Worm (Caenorhabditis elegans): ENCODE results near the gene Y38H6C.4.

The Y38H6C.4 gene

DNA sequence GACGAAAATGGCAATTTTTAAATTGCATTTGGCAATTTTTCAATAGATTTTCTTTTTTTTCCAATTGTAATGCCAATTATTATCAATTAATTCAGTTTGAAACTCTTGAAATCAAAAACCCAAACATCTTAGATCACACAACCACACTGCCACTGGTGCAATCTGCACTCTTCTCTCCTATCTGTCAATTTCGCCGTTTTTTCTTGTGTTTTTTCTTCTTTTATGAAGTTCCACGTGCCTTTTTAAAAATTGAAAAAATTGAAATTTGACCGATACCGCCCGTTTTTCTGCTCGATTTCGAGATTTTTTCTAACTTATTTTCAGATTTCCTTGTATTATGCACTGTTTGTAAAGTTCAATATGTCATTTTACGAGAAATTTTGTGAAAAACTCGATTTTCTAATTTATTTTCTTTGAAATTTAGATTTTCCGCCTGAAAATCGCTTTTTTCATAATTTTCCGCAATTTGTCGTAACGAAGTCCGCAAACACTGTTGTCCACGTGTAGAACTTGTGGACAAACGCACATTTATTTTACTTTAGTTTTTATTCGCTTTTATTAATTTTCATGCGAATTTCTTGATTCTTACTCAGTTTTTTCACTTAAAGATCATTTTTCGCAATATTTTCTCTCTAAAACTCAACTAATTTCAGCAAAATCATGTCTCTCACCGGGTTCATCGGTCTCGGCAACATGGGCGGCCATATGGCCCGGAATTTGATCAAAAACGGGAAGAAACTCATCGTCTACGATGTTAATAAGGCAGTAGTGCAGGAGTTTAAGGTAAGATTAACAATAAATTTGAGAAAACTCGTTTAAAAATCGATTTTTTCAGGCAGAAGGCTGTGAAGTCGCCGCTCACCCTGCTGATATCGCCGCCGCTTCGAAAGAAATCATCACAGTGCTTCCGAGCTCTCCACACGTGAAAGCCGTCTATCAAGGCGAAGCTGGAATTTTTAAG lies 11.3 kb downstream of the Y38H6C.4 start, which contains the start of gene B0250.5 (continued):
- TF ChIP-seq unc-130 (GFP tag; optimal IDR thresholded peaks at IDR 0.05) (no peak), dpl-1 (GFP tag; optimal IDR thresholded peaks at IDR 0.05) (peak; percentile 65), mdl-1 (tag; optimal IDR thresholded peaks at IDR 0.05) (peak in 1 of 2 experiments; percentile 36), lin-29 (GFP tag; IDR thresholded peaks at IDR 0.05) (no peak), ceh-20 (GFP tag; IDR thresholded peaks at IDR 0.05) (no peak), ztf-7 (tag; optimal IDR thresholded peaks at IDR 0.05) (no peak), Y75B8A.6 (GFP tag; IDR thresholded peaks at IDR 0.05) (no peak), rbr-2 (tag; optimal IDR thresholded peaks at IDR 0.05) (no peak), ces-1 (GFP tag; optimal IDR thresholded peaks at IDR 0.05) (no peak), nhr-111 (GFP tag; optimal IDR thresholded peaks at IDR 0.05) (no peak), lin-38 (GFP tag; IDR thresholded peaks at IDR 0.05) (peak; percentile 21; the same call in 1 of the 2 replicates), nhr-25 (tag; optimal IDR thresholded peaks at IDR 0.05; ENCODE audit: borderline replicate concordance, insufficient read depth) (no peak), zfp-2 (tag; optimal IDR thresholded peaks at IDR 0.05) (no peak), dmd-8 (GFP tag; IDR thresholded peaks at IDR 0.05) (no peak), nhr-48 (tag; optimal IDR thresholded peaks at IDR 0.05) (no peak), ama-1 (optimal IDR thresholded peaks at IDR 0.05) (no peak), dve-1 (tag; optimal IDR thresholded peaks at IDR 0.05; ENCODE audit: insufficient read depth) (peak; percentile 45), unc-62 (GFP tag; optimal IDR thresholded peaks at IDR 0.05 in 1 of 2) (no peak), unc-62 (tag; optimal IDR thresholded peaks at IDR 0.05) (no peak), nhr-237 (tag; optimal IDR thresholded peaks at IDR 0.05) (no peak), set-16 (GFP tag; IDR thresholded peaks at IDR 0.05) (no peak), daf-16 (GFP tag; optimal IDR thresholded peaks at IDR 0.05) (no peak), daf-16 (tag; optimal IDR thresholded peaks at IDR 0.05) (no peak), lim-7 (GFP tag; IDR thresholded peaks at IDR 0.05) (no peak), dmd-6 (GFP tag; IDR thresholded peaks at IDR 0.05) (peak; percentile 34; the same call in 1 of the 2 replicates), arid-1 (GFP tag; conservative IDR thresholded peaks at IDR 0.05) (no peak), mdt-29 (GFP tag; IDR thresholded peaks at IDR 0.05) (no peak), ctbp-1 (GFP tag; IDR thresholded peaks at IDR 0.05) (no peak), duxl-1 (tag; optimal IDR thresholded peaks at IDR 0.05; ENCODE audit: poor library complexity) (peak; percentile 3), skn-1 (tag; optimal IDR thresholded peaks at IDR 0.05) (no peak), daf-8 (GFP tag; IDR thresholded peaks at IDR 0.05) (no peak), ZK546.5 (tag; optimal IDR thresholded peaks at IDR 0.05) (no peak), lir-3 (tag; optimal IDR thresholded peaks at IDR 0.05) (no peak), sdz-12 (GFP tag; optimal IDR thresholded peaks at IDR 0.05) (no peak)

DNA sequence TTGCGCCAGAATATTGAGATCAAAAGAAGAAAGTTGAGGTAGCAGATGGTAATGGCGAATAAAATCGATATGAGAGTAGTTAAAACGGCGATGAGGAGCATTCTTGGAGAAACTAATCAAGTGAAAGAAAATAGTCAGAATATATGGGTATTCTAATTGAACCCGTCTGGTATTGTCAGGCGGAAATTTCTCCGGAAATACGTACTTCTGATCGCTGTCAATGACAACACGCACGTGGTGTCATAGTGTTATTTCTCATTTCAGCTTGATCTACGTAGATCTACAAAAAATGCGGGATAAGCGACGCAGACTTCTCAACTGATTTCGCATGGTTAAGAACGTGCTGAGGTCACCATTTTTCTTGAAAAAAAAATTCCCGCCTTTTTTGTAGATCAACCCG lies 12.5 kb downstream of the Y38H6C.4 start, which contains the start of gene srbc-79:
TSS of gene srbc-79 (minus strand) at position 101 of the 400 bp plus-strand sequence.
- peak; percentile 16 for TF ChIP-seq aha-1 (tag)
- no peak for TF ChIP-seq rbr-2 (tag; optimal IDR thresholded peaks at IDR 0.05)
- no peak for TF ChIP-seq nhr-237 (tag; optimal IDR thresholded peaks at IDR 0.05)
- no peak for TF ChIP-seq aly-2 (tag; optimal IDR thresholded peaks at IDR 0.05)

DNA sequence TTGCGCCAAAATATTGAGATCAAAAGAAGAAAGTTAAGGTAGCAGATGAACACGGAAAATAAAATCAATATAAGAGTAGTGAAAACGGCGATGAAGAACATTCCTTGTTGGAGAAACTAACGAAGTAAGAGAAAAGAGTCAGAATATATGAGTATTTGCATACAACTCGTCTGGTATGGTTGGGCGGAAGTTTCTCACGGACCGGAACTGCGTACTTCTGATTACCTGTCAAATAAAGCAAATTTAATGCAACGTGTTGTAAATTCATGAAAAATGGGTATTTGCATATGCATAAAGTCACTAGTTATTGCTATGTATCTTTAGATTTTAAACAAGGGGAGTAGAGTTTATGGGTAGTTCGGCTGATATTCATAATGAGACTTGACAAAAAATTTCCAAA lies 15.8 kb downstream of the Y38H6C.4 start, which contains the start of gene srbc-78:
TSS of gene srbc-78 (minus strand) at position 101 of the 400 bp plus-strand sequence.
- TF ChIP-seq fkh-10 (GFP tag; optimal IDR thresholded peaks at IDR 0.05): no peak
- TF ChIP-seq unc-62 (GFP tag; optimal IDR thresholded peaks at IDR 0.05 in 1 of 2): peak in 1 of 2 experiments; percentile 77
- no peak for TF ChIP-seq unc-62 (tag; optimal IDR thresholded peaks at IDR 0.05)

Data from whole organism, L4 larva.